Fruit fly (Drosophila melanogaster) whole organism, embryonic: Measurements from ENCODE around the gene pyd.

Experiments used
- Aef1 ChIP-seq: fragments of 200-800 bp; sonication (Bioruptor generic); IDR thresholded peaks from 3 replicates; pipeline ENCODE4 v1.3.6; 2022; ENCODE audit warnings: missing biosample characterization, missing genetic modification characterization
- Atf-2 ChIP-seq: fragments of 200-800 bp; sonication (Bioruptor generic); optimal IDR thresholded peaks from 2 replicates; lab custom pipeline; 2016; ENCODE audit warnings: missing biosample characterization, missing genetic modification characterization
- B-H1 ChIP-seq: fragments of 200-800 bp; sonication (Bioruptor generic); IDR thresholded peaks from 3 replicates; pipeline ENCODE4 v1.3.6; 2022; ENCODE audit warnings: missing biosample characterization, missing genetic modification characterization
- CG11398 ChIP-seq: fragments of 200-800 bp; sonication (Bioruptor generic); optimal IDR thresholded peaks from 2 replicates; lab custom pipeline; 2016; ENCODE audit warnings: missing biosample characterization, missing genetic modification characterization
- CG11696 ChIP-seq: fragments of 200-800 bp; sonication (Bioruptor generic); IDR thresholded peaks from 2 replicates; pipeline ENCODE4 v1.3.6; 2022; ENCODE audit warnings: missing biosample characterization, missing genetic modification characterization
- CG13424 ChIP-seq: fragments of 200-800 bp; sonication (Bioruptor generic); optimal IDR thresholded peaks from 2 replicates; lab custom pipeline; 2019; ENCODE audit warnings: missing biosample characterization, mild to moderate bottlenecking, missing genetic modification characterization, moderate library complexity
- CG17186 ChIP-seq: fragments of 200-800 bp; sonication (Bioruptor generic); optimal IDR thresholded peaks from 3 replicates; lab custom pipeline; 2017; ENCODE audit warnings: missing biosample characterization, missing genetic modification reagents, missing genetic modification characterization
- CG17829 ChIP-seq: fragments of 200-800 bp; optimal IDR thresholded peaks from 2 replicates; lab custom pipeline; 2019; ENCODE audit warnings: missing biosample characterization, mild to moderate bottlenecking, missing genetic modification characterization, moderate library complexity
- CG2120 ChIP-seq: fragments of 200-800 bp; sonication (Bioruptor generic); optimal IDR thresholded peaks from 3 replicates; lab custom pipeline; 2016; ENCODE audit warnings: missing biosample characterization, missing genetic modification characterization
- CG2199 ChIP-seq: fragments of 200-800 bp; sonication (Bioruptor generic); IDR thresholded peaks from 3 replicates; pipeline ENCODE4 v1.3.6; 2022; ENCODE audit warnings: missing biosample characterization, missing genetic modification characterization
- CG3163 ChIP-seq: fragments of 200-800 bp; sonication (Bioruptor generic); optimal IDR thresholded peaks from 3 replicates; lab custom pipeline; 2016; ENCODE audit warnings: missing biosample characterization, missing genetic modification characterization
- CG32532 ChIP-seq: fragments of 200-800 bp; sonication (Bioruptor generic); IDR thresholded peaks from 2 replicates; pipeline ENCODE4 v1.3.6; 2022; ENCODE audit warnings: missing biosample characterization, missing genetic modification characterization
- CG32772 ChIP-seq: fragments of 200-800 bp; sonication (Bioruptor generic); IDR thresholded peaks from 2 replicates; pipeline ENCODE4 v1.3.6; 2022; ENCODE audit warnings: missing biosample characterization, missing genetic modification characterization
- CG4328 ChIP-seq: fragments of 200-800 bp; sonication (Bioruptor generic); optimal IDR thresholded peaks from 3 replicates; lab custom pipeline; 2017; ENCODE audit warnings: missing biosample characterization, missing genetic modification reagents, missing genetic modification characterization
- CG4854 ChIP-seq: fragments of 200-800 bp; sonication (Bioruptor generic); optimal IDR thresholded peaks from 2 replicates; lab custom pipeline; 2016; ENCODE audit warnings: missing biosample characterization, missing genetic modification characterization, inconsistent platforms
- CG5180 ChIP-seq: fragments of 200-800 bp; sonication (Bioruptor generic); optimal IDR thresholded peaks from 3 replicates; lab custom pipeline; 2017; ENCODE audit warnings: missing biosample characterization, missing genetic modification characterization, mild to moderate bottlenecking, moderate library complexity, missing genetic modification reagents
- CG6791 ChIP-seq: fragments of 200-800 bp; sonication (Bioruptor generic); IDR thresholded peaks from 3 replicates; pipeline ENCODE4 v1.3.6; 2022; ENCODE audit warnings: missing biosample characterization, missing genetic modification characterization; ENCODE audit not compliant: partially characterized antibody
- CG7271 ChIP-seq: fragments of 200-800 bp; sonication (Bioruptor generic); optimal IDR thresholded peaks from 2 replicates; lab custom pipeline; 2018; ENCODE audit warnings: missing biosample characterization, mild to moderate bottlenecking, missing genetic modification characterization, moderate library complexity
- CG7357 ChIP-seq: fragments of 200-800 bp; sonication (Bioruptor generic); IDR thresholded peaks from 3 replicates; pipeline ENCODE4 v1.3.6; 2022; ENCODE audit warnings: missing biosample characterization, missing genetic modification characterization
- CG8765 ChIP-seq: fragments of 200-800 bp; sonication (Bioruptor generic); IDR thresholded peaks from 2 replicates; pipeline ENCODE4 v1.3.6; 2022; ENCODE audit warnings: missing biosample characterization, missing genetic modification characterization
- CG9727 ChIP-seq: fragments of 200-800 bp; sonication (Bioruptor generic); optimal IDR thresholded peaks from 3 replicates; lab custom pipeline; 2017; ENCODE audit warnings: missing biosample characterization, mild to moderate bottlenecking, missing genetic modification characterization
- CrebB ChIP-seq: fragments of 200-800 bp; sonication (Bioruptor generic); optimal IDR thresholded peaks from 3 replicates; lab custom pipeline; 2018; ENCODE audit warnings: missing biosample characterization, mild to moderate bottlenecking, missing genetic modification characterization
- Fer2 ChIP-seq: fragments of 200-800 bp; sonication (Bioruptor generic); optimal IDR thresholded peaks from 2 replicates; lab custom pipeline; 2018; ENCODE audit warnings: missing biosample characterization, mild to moderate bottlenecking, missing genetic modification characterization, moderate library complexity
- Gsc ChIP-seq: fragments of 200-800 bp; sonication (Bioruptor generic); IDR thresholded peaks from 2 replicates; pipeline ENCODE4 v1.3.6; 2022; ENCODE audit warnings: missing biosample characterization, missing genetic modification characterization
- Gug ChIP-seq: fragments of 200-800 bp; sonication (Bioruptor generic); IDR thresholded peaks from 4 replicates; pipeline ENCODE4 v1.3.6; 2022; ENCODE audit warnings: missing biosample characterization, missing genetic modification characterization
- HmgD ChIP-seq: fragments of 200-800 bp; sonication (Bioruptor generic); optimal IDR thresholded peaks from 3 replicates; lab custom pipeline; 2016; ENCODE audit warnings: missing biosample characterization, missing genetic modification characterization
- Lim3 ChIP-seq: fragments of 200-800 bp; sonication (Bioruptor generic); IDR thresholded peaks from 2 replicates; pipeline ENCODE4 v1.3.6; 2022; ENCODE audit warnings: missing biosample characterization, missing genetic modification characterization
- MESR4 ChIP-seq: fragments of 200-800 bp; sonication (Bioruptor generic); optimal IDR thresholded peaks from 2 replicates; lab custom pipeline; 2018; ENCODE audit warnings: missing biosample characterization, mild to moderate bottlenecking, missing genetic modification characterization, moderate library complexity
- NC2β ChIP-seq: fragments of 200-800 bp; sonication (Bioruptor generic); optimal IDR thresholded peaks from 2 replicates; lab custom pipeline; 2016; ENCODE audit warnings: missing biosample characterization, missing genetic modification characterization
- Nf-YB ChIP-seq: fragments of 200-800 bp; sonication (Bioruptor generic); optimal IDR thresholded peaks from 3 replicates; lab custom pipeline; 2019; ENCODE audit warnings: missing biosample characterization, mild to moderate bottlenecking, missing genetic modification characterization, moderate library complexity
- PHDP ChIP-seq: fragments of 200-800 bp; sonication (Bioruptor generic); optimal IDR thresholded peaks from 3 replicates; lab custom pipeline; 2018; ENCODE audit warnings: missing biosample characterization, mild to moderate bottlenecking, missing genetic modification characterization, moderate library complexity
- Poxn ChIP-seq: fragments of 200-800 bp; sonication (Bioruptor generic); IDR thresholded peaks from 2 replicates; pipeline ENCODE4 v1.3.6; 2022; ENCODE audit warnings: missing biosample characterization, missing genetic modification characterization
- Trl ChIP-seq, 3 experiments: fragments of >200 bp in 2 of 3; fragments of 200-800 bp in 1 of 3; sonication (Bioruptor generic) in 1 of 3; optimal IDR thresholded peaks; 2 replicates in 1 of 3; 3 replicates in 2 of 3; lab custom pipeline; 2016 to 2017; ENCODE audit warnings: missing biosample characterization in 1 of 3, missing genetic modification characterization in 1 of 3
- bab2 ChIP-seq: fragments of 200-800 bp; sonication (Bioruptor generic); optimal IDR thresholded peaks from 2 replicates; lab custom pipeline; 2016; ENCODE audit warnings: missing biosample characterization, missing genetic modification characterization
- bcd ChIP-seq: fragments of 200-800 bp; sonication (Bioruptor generic); optimal IDR thresholded peaks from 2 replicates; lab custom pipeline; 2017; ENCODE audit warnings: missing biosample characterization, mild to moderate bottlenecking, missing genetic modification characterization
- bigmax ChIP-seq: fragments of 200-800 bp; sonication (Bioruptor generic); optimal IDR thresholded peaks from 2 replicates; lab custom pipeline; 2018; ENCODE audit warnings: missing biosample characterization, mild to moderate bottlenecking, missing genetic modification characterization
- bowl ChIP-seq: fragments of 200-800 bp; sonication (Bioruptor generic); IDR thresholded peaks from 2 replicates; pipeline ENCODE4 v1.3.6; 2022; ENCODE audit warnings: missing biosample characterization, missing genetic modification characterization
- cas ChIP-seq: fragments of 200-800 bp; sonication (Bioruptor generic); IDR thresholded peaks from 2 replicates; pipeline ENCODE4 v1.3.6; 2022; ENCODE audit warnings: missing biosample characterization, missing genetic modification characterization
- dysf ChIP-seq: fragments of 200-800 bp; sonication (Bioruptor generic); IDR thresholded peaks from 3 replicates; pipeline ENCODE4 v1.3.6; 2022; ENCODE audit warnings: missing biosample characterization, missing genetic modification characterization
- grn ChIP-seq: fragments of 200-800 bp; sonication (Bioruptor generic); optimal IDR thresholded peaks from 3 replicates; lab custom pipeline; 2017; ENCODE audit warnings: missing biosample characterization, missing genetic modification characterization
- h ChIP-seq: fragments of >200 bp; optimal IDR thresholded peaks from 2 replicates; lab custom pipeline; 2017
- jing ChIP-seq: fragments of 200-800 bp; sonication (Bioruptor generic); optimal IDR thresholded peaks from 2 replicates; lab custom pipeline; 2018; ENCODE audit warnings: missing biosample characterization, mild to moderate bottlenecking, missing genetic modification characterization
- luna ChIP-seq: fragments of 200-800 bp; sonication (Bioruptor generic); optimal IDR thresholded peaks from 2 replicates; lab custom pipeline; 2016; ENCODE audit warnings: missing biosample characterization, missing genetic modification characterization
- mirr ChIP-seq: fragments of 200-800 bp; sonication (Bioruptor generic); optimal IDR thresholded peaks from 3 replicates; lab custom pipeline; 2018; ENCODE audit warnings: missing biosample characterization, mild to moderate bottlenecking, missing genetic modification characterization
- nau ChIP-seq: fragments of 200-800 bp; sonication (Bioruptor generic); optimal IDR thresholded peaks from 3 replicates; lab custom pipeline; 2017; ENCODE audit warnings: missing biosample characterization, mild to moderate bottlenecking, missing genetic modification characterization, missing genetic modification reagents
- otp ChIP-seq: fragments of 200-800 bp; sonication (Bioruptor generic); IDR thresholded peaks from 3 replicates; pipeline ENCODE4, ENCODE4 v1.3.6; 2022; ENCODE audit warnings: missing biosample characterization, missing genetic modification characterization
- sqz ChIP-seq: fragments of 200-800 bp; sonication (Bioruptor generic); optimal IDR thresholded peaks from 3 replicates; lab custom pipeline; 2018; ENCODE audit warnings: missing biosample characterization, mild to moderate bottlenecking, missing genetic modification characterization
- tap ChIP-seq: fragments of 200-800 bp; optimal IDR thresholded peaks from 3 replicates; lab custom pipeline; 2019; ENCODE audit warnings: missing biosample characterization, mild to moderate bottlenecking, missing genetic modification characterization, moderate library complexity
- tgo ChIP-seq: fragments of 200-800 bp; sonication (Bioruptor generic); IDR thresholded peaks from 3 replicates; pipeline ENCODE4 v1.3.6; 2022; ENCODE audit warnings: missing biosample characterization, missing genetic modification characterization
- vvl ChIP-seq: fragments of 200-800 bp; sonication (Bioruptor generic); IDR thresholded peaks from 2 replicates; pipeline ENCODE4 v1.3.6; 2022; ENCODE audit warnings: missing biosample characterization, missing genetic modification characterization
- zen ChIP-seq: fragments of 200-800 bp; sonication (Bioruptor generic); optimal IDR thresholded peaks from 3 replicates; lab custom pipeline; 2018; ENCODE audit warnings: missing biosample characterization, mild to moderate bottlenecking, missing genetic modification characterization, moderate library complexity

pyd gene

dm6 chr3R:8925924-8926553 is 5.7 kb downstream of the pyd start (continued):
- no peak for TF ChIP-seq h (lab: Kevin White, UChicago)
- TF ChIP-seq CG6791 (GFP tag; lab: Robert Waterston, UW): peak; percentile 44; the same call in 1 of the 3 replicates
- peak; percentile 24 for TF ChIP-seq Nf-YB (GFP tag; lab: Kevin White, UChicago)
- peak; percentile 87 for TF ChIP-seq zen (tag; lab: Kevin White, UChicago)
- TF ChIP-seq CG7271 (tag; lab: Kevin White, UChicago): peak; percentile 80
- peak; percentile 91 for TF ChIP-seq vvl (GFP tag; lab: Robert Waterston, UW)
- TF ChIP-seq sqz: peak; percentile 88
- no peak for TF ChIP-seq cas (GFP tag; lab: Robert Waterston, UW)
- TF ChIP-seq bowl (GFP tag; lab: Robert Waterston, UW): no peak
- TF ChIP-seq CG7357 (GFP tag; lab: Robert Waterston, UW): peak; percentile 72; the same call in 2 of the 3 replicates
- peak; percentile 62 for TF ChIP-seq CG11696 (GFP tag; lab: Robert Waterston, UW)
- peak; percentile 85 for TF ChIP-seq tap
- TF ChIP-seq otp (GFP tag; lab: Robert Waterston, UW): peak; percentile 67; the same call in 2 of the 3 replicates
- no peak for TF ChIP-seq nau (GFP tag; lab: Kevin White, UChicago)
- TF ChIP-seq Gug (GFP tag; lab: Robert Waterston, UW): peak; percentile 68; the same call in 2 of the 4 replicates
- peak; percentile 59 for TF ChIP-seq bab2 (GFP tag; lab: Kevin White, UChicago)
- TF ChIP-seq CG9727: peak; percentile 31
- TF ChIP-seq jing (GFP tag; lab: Kevin White, UChicago): no peak
- no peak for TF ChIP-seq luna (GFP tag; lab: Kevin White, UChicago)
- TF ChIP-seq CG8765 (GFP tag; lab: Robert Waterston, UW): peak; percentile 49; the same call in 1 of the 2 replicates
- peak; percentile 89 for TF ChIP-seq CG2199
- no peak for TF ChIP-seq CG4854
- TF ChIP-seq CG5180: no peak
- TF ChIP-seq CG4328 (GFP tag; lab: Kevin White, UChicago): no peak
- TF ChIP-seq Trl (optimal IDR thresholded peaks at IDR 0.05; lab: Kevin White, UChicago): no peak
- peak; percentile 43 for TF ChIP-seq Trl (GFP tag; optimal IDR thresholded peaks at IDR 0.05; lab: Kevin White, UChicago)
- no peak for TF ChIP-seq Poxn (GFP tag; lab: Robert Waterston, UW)
- TF ChIP-seq NC2β (GFP tag; lab: Kevin White, UChicago): peak; percentile 65
- TF ChIP-seq Fer2: no peak
- no peak for TF ChIP-seq Lim3 (GFP tag; lab: Robert Waterston, UW)
- no peak for TF ChIP-seq mirr (GFP tag; lab: Kevin White, UChicago)
- TF ChIP-seq bigmax (GFP tag; lab: Kevin White, UChicago): no peak
- TF ChIP-seq Aef1 (GFP tag; lab: Robert Waterston, UW): no peak
- no peak for TF ChIP-seq Atf-2 (GFP tag; lab: Kevin White, UChicago)
- TF ChIP-seq PHDP (tag; lab: Kevin White, UChicago): peak; percentile 25
- TF ChIP-seq CG32532 (GFP tag; lab: Robert Waterston, UW): no peak
- peak; percentile 66; the same call in 1 of the 3 replicates for TF ChIP-seq dysf
- no peak for TF ChIP-seq Gsc (GFP tag; lab: Robert Waterston, UW)
- peak; percentile 27 for TF ChIP-seq bcd
- TF ChIP-seq CG17186 (GFP tag; lab: Kevin White, UChicago): peak; percentile 16
- TF ChIP-seq CG11398: peak; percentile 21
- no peak for TF ChIP-seq CG2120
- TF ChIP-seq MESR4 (GFP tag; lab: Kevin White, UChicago): no peak
- TF ChIP-seq HmgD (GFP tag; lab: Kevin White, UChicago): no peak
- no peak for TF ChIP-seq CG3163 (GFP tag; lab: Kevin White, UChicago)
- peak; percentile 16 for TF ChIP-seq CrebB
- TF ChIP-seq CG32772 (GFP tag; lab: Robert Waterston, UW): peak; percentile 72
- peak; percentile 84 for TF ChIP-seq CG17829
- TF ChIP-seq B-H1 (GFP tag; lab: Robert Waterston, UW): peak; percentile 41; the same call in 1 of the 3 replicates
- no peak for TF ChIP-seq grn (GFP tag; lab: Kevin White, UChicago)
- TF ChIP-seq tgo: peak; percentile 62; the same call in 2 of the 3 replicates
- TF ChIP-seq CG13424 (tag; lab: Kevin White, UChicago): peak; percentile 39
